Fruit fly (Drosophila melanogaster) whole organism, wandering third instar larva: ENCODE measurements around the gene CG33766.
"Not testable (repeated sequence)": the region's sequence is repeated elsewhere in the genome, so short reads cannot be mapped to it uniquely, and the experiment has no call there.

Experiments used
- Abd-B ChIP-seq: fragments of >200 bp; optimal IDR thresholded peaks from 2 replicates; lab custom pipeline; 2017; ENCODE audit warnings: missing biosample characterization, missing genetic modification characterization
- CG32264 ChIP-seq: fragments of 200-800 bp; sonication (Bioruptor generic); optimal IDR thresholded peaks from 2 replicates; lab custom pipeline; 2016; ENCODE audit warnings: missing biosample characterization, missing genetic modification characterization
- CG9705 ChIP-seq: fragments of 200-800 bp; sonication (Bioruptor generic); optimal IDR thresholded peaks from 2 replicates; lab custom pipeline; 2018; ENCODE audit warnings: missing biosample characterization, mild to moderate bottlenecking, missing genetic modification characterization
- Dfd ChIP-seq: fragments of >200 bp; optimal IDR thresholded peaks from 2 replicates; lab custom pipeline; 2017; ENCODE audit warnings: missing biosample characterization, missing genetic modification characterization
- Dif ChIP-seq: fragments of 200-275, 200-300 bp; sonication (Bioruptor generic); optimal IDR thresholded peaks from 2 replicates; lab custom pipeline; 2018; ENCODE audit warnings: missing biosample characterization, missing genetic modification characterization; ENCODE audit not compliant: partially characterized antibody
- GATAd ChIP-seq: sonication (Bioruptor generic); optimal IDR thresholded peaks from 2 replicates; lab custom pipeline; 2016; ENCODE audit warnings: missing biosample characterization, missing genetic modification characterization
- Hnf4 ChIP-seq: fragments of 200-800 bp; sonication (Bioruptor generic); optimal IDR thresholded peaks from 2 replicates; lab custom pipeline; 2016; ENCODE audit warnings: missing biosample characterization, mild to moderate bottlenecking, missing genetic modification characterization
- Hr78 ChIP-seq: fragments of >200 bp; optimal IDR thresholded peaks from 2 replicates; lab custom pipeline; 2017; ENCODE audit warnings: missing biosample characterization, missing genetic modification characterization
- Jra ChIP-seq: sonication (Bioruptor generic); optimal IDR thresholded peaks from 2 replicates; lab custom pipeline; 2016; ENCODE audit warnings: missing biosample characterization, missing genetic modification characterization
- Mio ChIP-seq: sonication (Bioruptor generic); optimal IDR thresholded peaks from 2 replicates; lab custom pipeline; 2016; ENCODE audit warnings: missing biosample characterization, missing genetic modification characterization
- Myc ChIP-seq: fragments of >200 bp; optimal IDR thresholded peaks from 2 replicates; lab custom pipeline; 2017
- N ChIP-seq: fragments of >200 bp; optimal IDR thresholded peaks from 2 replicates; lab custom pipeline; 2018; ENCODE audit warnings: missing biosample characterization, missing external identifiers, missing genetic modification characterization
- OdsH ChIP-seq: fragments of 200-800 bp; sonication (Bioruptor generic); optimal IDR thresholded peaks from 2 replicates; lab custom pipeline; 2016; ENCODE audit warnings: missing biosample characterization, mild to moderate bottlenecking, missing genetic modification characterization
- Rel ChIP-seq, 2 experiments: fragments of 200-800 bp; sonication (Bioruptor generic) in 1 of 2; optimal IDR thresholded peaks; 2 replicates in 1 of 2; 3 replicates in 1 of 2; lab custom pipeline; 2016 to 2019; ENCODE audit warnings: mild to moderate bottlenecking in 2 of 2, missing biosample characterization in 2 of 2, missing genetic modification characterization in 2 of 2, moderate library complexity in 1 of 2
- br ChIP-seq: fragments of 200-800 bp; sonication (Bioruptor generic); optimal IDR thresholded peaks from 2 replicates; lab custom pipeline; 2016; ENCODE audit warnings: missing biosample characterization, missing genetic modification characterization
- brk ChIP-seq: fragments of 200-800 bp; sonication (Bioruptor generic); optimal IDR thresholded peaks from 2 replicates; lab custom pipeline; 2016; ENCODE audit warnings: missing biosample characterization, mild to moderate bottlenecking, missing genetic modification characterization
- dl ChIP-seq, 2 experiments: fragments of 175-275, 200-275 bp in 1 of 2; fragments of 200-275 bp in 1 of 2; sonication (Bioruptor generic); optimal IDR thresholded peaks; lab custom pipeline; 2018; ENCODE audit warnings: mild to moderate bottlenecking in 2 of 2, missing biosample characterization in 2 of 2, missing genetic modification characterization in 2 of 2, moderate library complexity in 2 of 2; ENCODE audit not compliant: partially characterized antibody in 2 of 2, insufficient read depth in 1 of 2
- dmrt93B ChIP-seq: fragments of 200-800 bp; sonication (Bioruptor generic); optimal IDR thresholded peaks from 2 replicates; lab custom pipeline; 2018; ENCODE audit warnings: missing biosample characterization, mild to moderate bottlenecking, missing genetic modification characterization
- dsf ChIP-seq: sonication (Bioruptor generic); optimal IDR thresholded peaks from 2 replicates; lab custom pipeline; 2016; ENCODE audit warnings: missing biosample characterization, missing genetic modification characterization, borderline replicate concordance
- ey ChIP-seq: fragments of 200-800 bp; sonication (Bioruptor generic); optimal IDR thresholded peaks from 2 replicates; lab custom pipeline; 2016; ENCODE audit warnings: missing biosample characterization, missing genetic modification characterization
- jim ChIP-seq: fragments of 175-275, 200-325 bp; sonication (Bioruptor generic); optimal IDR thresholded peaks from 2 replicates; lab custom pipeline; 2016; ENCODE audit warnings: missing biosample characterization, mild to moderate bottlenecking, missing genetic modification characterization
- lola ChIP-seq: fragments of >200 bp; optimal IDR thresholded peaks from 2 replicates; lab custom pipeline; 2017; ENCODE audit warnings: missing biosample characterization, missing genetic modification characterization
- pan ChIP-seq: fragments of >200 bp; optimal IDR thresholded peaks from 2 replicates; lab custom pipeline; 2017
- psq ChIP-seq: fragments of 200-800 bp; sonication (Bioruptor generic); optimal IDR thresholded peaks from 3 replicates; lab custom pipeline; 2017; ENCODE audit warnings: missing biosample characterization, mild to moderate bottlenecking, missing genetic modification characterization, moderate library complexity
- rgr ChIP-seq: fragments of 200-800 bp; sonication (Bioruptor generic); optimal IDR thresholded peaks from 3 replicates; lab custom pipeline; 2016; ENCODE audit warnings: missing biosample characterization, mild to moderate bottlenecking, missing genetic modification characterization
- sage ChIP-seq: fragments of 200-800 bp; sonication (Bioruptor generic); optimal IDR thresholded peaks from 2 replicates; lab custom pipeline; 2016; ENCODE audit warnings: missing biosample characterization, mild to moderate bottlenecking, missing genetic modification characterization
- tai ChIP-seq: sonication (Bioruptor generic); optimal IDR thresholded peaks from 2 replicates; lab custom pipeline; 2016; ENCODE audit warnings: missing biosample characterization, missing genetic modification characterization
- usp ChIP-seq: fragments of >200 bp; optimal IDR thresholded peaks from 2 replicates; lab custom pipeline; 2017; ENCODE audit warnings: missing biosample characterization, missing genetic modification characterization

Gene CG33766

dm6 chr3L:22686987-22687386 is 41.6 kb downstream of the CG33766 start, which contains the start of the genes CG14455 and CG14456:
Gene CG14455, minus strand, starts transcription at chr3L:22687087.
Gene CG14456, plus strand, starts transcription at chr3L:22687222.
- TF ChIP-seq ey = no peak
- TF ChIP-seq Rel (GFP tag; optimal IDR thresholded peaks at IDR 0.05; lab: Kevin White, UChicago) = no peak
- no peak for TF ChIP-seq Rel (tag; optimal IDR thresholded peaks at IDR 0.05; lab: Kevin White, UChicago)
- no peak for TF ChIP-seq rgr (GFP tag; lab: Kevin White, UChicago)
- no peak for TF ChIP-seq dmrt93B (GFP tag; lab: Kevin White, UChicago)
- no peak for TF ChIP-seq CG32264 (GFP tag; lab: Kevin White, UChicago)
- TF ChIP-seq OdsH (GFP tag; lab: Kevin White, UChicago) = no peak
- no peak for TF ChIP-seq Hnf4 (GFP tag; lab: Kevin White, UChicago)
- TF ChIP-seq Myc = no peak
- TF ChIP-seq sage (GFP tag; lab: Kevin White, UChicago) = no peak
- no peak for TF ChIP-seq Hr78
- no peak for TF ChIP-seq dsf (GFP tag; lab: Kevin White, UChicago)
- no peak for TF ChIP-seq CG9705 (GFP tag; lab: Kevin White, UChicago)

DNA sequence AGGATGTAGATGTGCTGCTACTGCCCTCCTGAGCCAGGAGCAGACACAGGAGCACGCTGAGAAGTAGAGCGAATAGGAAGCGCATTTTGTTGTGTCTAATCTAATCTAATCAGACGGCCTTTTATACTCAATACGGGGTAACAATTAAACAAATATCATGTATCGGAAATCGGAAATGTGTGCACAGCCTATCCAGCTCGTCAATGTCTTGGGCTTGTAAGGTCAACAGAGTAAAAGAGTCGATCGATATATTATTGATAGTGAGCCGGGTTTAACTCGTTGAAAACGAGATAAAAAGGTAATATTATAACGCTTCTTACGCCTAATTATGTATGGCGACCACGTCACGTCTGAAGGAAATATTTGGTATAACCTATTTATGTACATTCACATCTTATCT is 47.0 kb downstream of the CG33766 start, which contains the start of gene CG14454:
CG14454 (minus strand) TSS at position 101 of the 400 bp plus-strand sequence.
- TF ChIP-seq N, Jra, Mio (GFP tag; lab: Kevin White, UChicago): not testable (repeated sequence)

DNA sequence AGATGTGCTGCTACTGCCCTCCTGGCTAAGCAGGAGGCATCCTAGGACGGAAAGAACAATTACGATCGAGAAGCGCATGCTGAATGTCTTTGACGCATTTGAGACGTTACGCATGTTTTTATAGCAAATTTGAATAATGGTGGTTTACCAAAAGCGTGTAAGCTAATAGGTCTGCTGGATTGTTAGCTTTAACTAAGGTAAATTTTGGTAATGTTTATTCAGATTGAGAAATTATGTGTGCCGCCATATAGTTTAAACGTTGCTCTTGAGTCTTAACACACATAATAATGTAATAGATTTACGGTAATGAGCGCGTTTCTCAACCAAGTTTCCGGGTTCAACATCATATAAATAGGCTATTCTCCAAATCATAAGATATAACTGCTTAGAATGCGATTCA is 48.3 kb downstream of the CG33766 start, which contains the start of the genes CG12546 and CG14453:
CG12546 (minus strand) TSS at position 101 of the 400 bp plus-strand sequence.
CG14453 (plus strand) TSS at position 372 of the 400 bp plus-strand sequence.
- no peak for TF ChIP-seq dsf (GFP tag; lab: Kevin White, UChicago)

DNA sequence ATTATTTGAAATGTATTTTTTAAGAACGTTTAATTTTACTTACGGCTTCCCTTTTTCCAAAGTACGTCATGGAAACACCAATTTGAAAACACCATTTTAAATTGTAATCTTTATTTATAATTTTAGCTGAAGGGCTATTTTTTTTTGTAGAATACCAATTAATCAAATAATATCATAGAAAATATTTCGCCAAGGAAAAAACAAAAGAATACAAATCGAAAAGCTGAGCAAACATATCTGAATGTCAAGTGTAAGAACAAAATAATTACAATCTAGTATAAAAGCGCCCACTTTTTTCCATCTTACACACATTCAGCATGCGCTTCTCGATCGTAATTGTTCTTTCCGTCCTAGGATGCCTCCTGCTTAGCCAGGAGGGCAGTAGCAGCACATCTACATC is 50.2 kb downstream of the CG33766 start, which contains the start of gene CG14452:
CG14452 (plus strand) TSS at position 301 of the 400 bp plus-strand sequence.
- TF ChIP-seq tai (GFP tag; lab: Kevin White, UChicago) (no peak), brk (no peak), Mio (GFP tag; lab: Kevin White, UChicago) (no peak), Abd-B (GFP tag; lab: Kevin White, UChicago) (no peak), dl (GFP tag; optimal IDR thresholded peaks at IDR 0.05; lab: Kevin White, UChicago; ENCODE audit: insufficient read depth in 1 of 2, partially characterized antibody in 2 of 2) (no peak), rgr (GFP tag; lab: Kevin White, UChicago) (no peak), pan (lab: Kevin White, UChicago) (no peak), br (GFP tag; lab: Kevin White, UChicago) (no peak), sage (GFP tag; lab: Kevin White, UChicago) (no peak), usp (GFP tag; lab: Kevin White, UChicago) (no peak), Dfd (GFP tag; lab: Kevin White, UChicago) (no peak), Dif (no peak), dmrt93B (GFP tag; lab: Kevin White, UChicago) (no peak), GATAd (GFP tag; lab: Kevin White, UChicago) (no peak), lola (GFP tag; lab: Kevin White, UChicago) (no peak), psq (no peak), Jra (GFP tag; lab: Kevin White, UChicago) (no peak), jim (GFP tag; lab: Kevin White, UChicago) (no peak), Hr78 (no peak)
- TF ChIP-seq, all 38 proteins: peak for 0
